Fruit fly (Drosophila melanogaster) whole organism, wandering third instar larva: ENCODE measurements around the gene Cpr76Bc.

Experiments
- CrebA ChIP-seq: fragments of 200-800 bp; sonication (Bioruptor generic); optimal IDR thresholded peaks from 2 replicates; lab custom pipeline; 2016; ENCODE audit warnings: missing biosample characterization, mild to moderate bottlenecking, missing genetic modification characterization, borderline replicate concordance
- Dfd ChIP-seq: fragments of >200 bp; optimal IDR thresholded peaks from 2 replicates; lab custom pipeline; 2017; ENCODE audit warnings: missing biosample characterization, missing genetic modification characterization
- Dif ChIP-seq: fragments of 200-275, 200-300 bp; sonication (Bioruptor generic); optimal IDR thresholded peaks from 2 replicates; lab custom pipeline; 2018; ENCODE audit warnings: missing biosample characterization, missing genetic modification characterization; ENCODE audit not compliant: partially characterized antibody
- HLH106 ChIP-seq: fragments of 200-800 bp; optimal IDR thresholded peaks from 3 replicates; lab custom pipeline; 2019; ENCODE audit warnings: missing biosample characterization, mild to moderate bottlenecking, missing genetic modification characterization, moderate library complexity
- Hnf4 ChIP-seq: fragments of 200-800 bp; sonication (Bioruptor generic); optimal IDR thresholded peaks from 2 replicates; lab custom pipeline; 2016; ENCODE audit warnings: missing biosample characterization, mild to moderate bottlenecking, missing genetic modification characterization
- Hr78 ChIP-seq: fragments of >200 bp; optimal IDR thresholded peaks from 2 replicates; lab custom pipeline; 2017; ENCODE audit warnings: missing biosample characterization, missing genetic modification characterization
- Hr83 ChIP-seq: fragments of 200-300 bp; sonication (Bioruptor generic); optimal IDR thresholded peaks from 2 replicates; lab custom pipeline; 2016; ENCODE audit warnings: missing biosample characterization, mild to moderate bottlenecking, missing genetic modification characterization, moderate library complexity; ENCODE audit not compliant: poor library complexity, severe bottlenecking
- Jra ChIP-seq: sonication (Bioruptor generic); optimal IDR thresholded peaks from 2 replicates; lab custom pipeline; 2016; ENCODE audit warnings: missing biosample characterization, missing genetic modification characterization
- Mio ChIP-seq: sonication (Bioruptor generic); optimal IDR thresholded peaks from 2 replicates; lab custom pipeline; 2016; ENCODE audit warnings: missing biosample characterization, missing genetic modification characterization
- Myc ChIP-seq: fragments of >200 bp; optimal IDR thresholded peaks from 2 replicates; lab custom pipeline; 2017
- OdsH ChIP-seq: fragments of 200-800 bp; sonication (Bioruptor generic); optimal IDR thresholded peaks from 2 replicates; lab custom pipeline; 2016; ENCODE audit warnings: missing biosample characterization, mild to moderate bottlenecking, missing genetic modification characterization
- Rel ChIP-seq, 2 experiments: fragments of 200-800 bp; sonication (Bioruptor generic) in 1 of 2; optimal IDR thresholded peaks; 2 replicates in 1 of 2; 3 replicates in 1 of 2; lab custom pipeline; 2016 to 2019; ENCODE audit warnings: mild to moderate bottlenecking in 2 of 2, missing biosample characterization in 2 of 2, missing genetic modification characterization in 2 of 2, moderate library complexity in 1 of 2
- Sp1 ChIP-seq: fragments of 200-800 bp; sonication (Bioruptor generic); optimal IDR thresholded peaks from 3 replicates; lab custom pipeline; 2019; ENCODE audit warnings: missing biosample characterization, mild to moderate bottlenecking, missing genetic modification characterization, moderate library complexity
- Vsx2 ChIP-seq: fragments of 200-300, 225-300 bp; sonication (Bioruptor generic); optimal IDR thresholded peaks from 2 replicates; lab custom pipeline; 2018; ENCODE audit warnings: missing biosample characterization, missing genetic modification characterization; ENCODE audit not compliant: partially characterized antibody
- br ChIP-seq: fragments of 200-800 bp; sonication (Bioruptor generic); optimal IDR thresholded peaks from 2 replicates; lab custom pipeline; 2016; ENCODE audit warnings: missing biosample characterization, missing genetic modification characterization
- brk ChIP-seq: fragments of 200-800 bp; sonication (Bioruptor generic); optimal IDR thresholded peaks from 2 replicates; lab custom pipeline; 2016; ENCODE audit warnings: missing biosample characterization, mild to moderate bottlenecking, missing genetic modification characterization
- dl ChIP-seq, 2 experiments: fragments of 175-275, 200-275 bp in 1 of 2; fragments of 200-275 bp in 1 of 2; sonication (Bioruptor generic); optimal IDR thresholded peaks; lab custom pipeline; 2018; ENCODE audit warnings: mild to moderate bottlenecking in 2 of 2, missing biosample characterization in 2 of 2, missing genetic modification characterization in 2 of 2, moderate library complexity in 2 of 2; ENCODE audit not compliant: partially characterized antibody in 2 of 2, insufficient read depth in 1 of 2
- dmrt93B ChIP-seq: fragments of 200-800 bp; sonication (Bioruptor generic); optimal IDR thresholded peaks from 2 replicates; lab custom pipeline; 2018; ENCODE audit warnings: missing biosample characterization, mild to moderate bottlenecking, missing genetic modification characterization
- dsf ChIP-seq: sonication (Bioruptor generic); optimal IDR thresholded peaks from 2 replicates; lab custom pipeline; 2016; ENCODE audit warnings: missing biosample characterization, missing genetic modification characterization, borderline replicate concordance
- ey ChIP-seq: fragments of 200-800 bp; sonication (Bioruptor generic); optimal IDR thresholded peaks from 2 replicates; lab custom pipeline; 2016; ENCODE audit warnings: missing biosample characterization, missing genetic modification characterization
- foxo ChIP-seq, 2 experiments: fragments of 200-800 bp; sonication (Bioruptor generic); optimal IDR thresholded peaks; 2 replicates in 1 of 2; 3 replicates in 1 of 2; lab custom pipeline; 2016 to 2017; ENCODE audit warnings: missing biosample characterization in 2 of 2, missing genetic modification characterization in 2 of 2
- h ChIP-seq: fragments of 200-800 bp; sonication (Bioruptor generic); optimal IDR thresholded peaks from 3 replicates; lab custom pipeline; 2016; ENCODE audit warnings: missing biosample characterization, mild to moderate bottlenecking, missing genetic modification characterization
- jim ChIP-seq: fragments of 175-275, 200-325 bp; sonication (Bioruptor generic); optimal IDR thresholded peaks from 2 replicates; lab custom pipeline; 2016; ENCODE audit warnings: missing biosample characterization, mild to moderate bottlenecking, missing genetic modification characterization
- lola ChIP-seq: fragments of >200 bp; optimal IDR thresholded peaks from 2 replicates; lab custom pipeline; 2017; ENCODE audit warnings: missing biosample characterization, missing genetic modification characterization
- rgr ChIP-seq: fragments of 200-800 bp; sonication (Bioruptor generic); optimal IDR thresholded peaks from 3 replicates; lab custom pipeline; 2016; ENCODE audit warnings: missing biosample characterization, mild to moderate bottlenecking, missing genetic modification characterization
- sage ChIP-seq: fragments of 200-800 bp; sonication (Bioruptor generic); optimal IDR thresholded peaks from 2 replicates; lab custom pipeline; 2016; ENCODE audit warnings: missing biosample characterization, mild to moderate bottlenecking, missing genetic modification characterization
- sv ChIP-seq: fragments of 200-800 bp; sonication (Bioruptor generic); optimal IDR thresholded peaks from 3 replicates; lab custom pipeline; 2016; ENCODE audit warnings: missing biosample characterization, missing genetic modification characterization
- tai ChIP-seq: sonication (Bioruptor generic); optimal IDR thresholded peaks from 2 replicates; lab custom pipeline; 2016; ENCODE audit warnings: missing biosample characterization, missing genetic modification characterization
- woc ChIP-seq: sonication (Bioruptor generic); optimal IDR thresholded peaks from 2 replicates; lab custom pipeline; 2016; ENCODE audit warnings: missing biosample characterization, mild to moderate bottlenecking, missing genetic modification characterization

Gene Cpr76Bc

dm6 chr3L:19564905-19565700 is 44.4 kb downstream of the Cpr76Bc start:
- no peak for TF ChIP-seq jim (GFP tag; lab: Kevin White, UChicago)
- TF ChIP-seq br (GFP tag; lab: Kevin White, UChicago): no peak
- no peak for TF ChIP-seq dsf
- TF ChIP-seq Dfd (GFP tag; lab: Kevin White, UChicago): no peak
- no peak for TF ChIP-seq foxo (GFP tag; optimal IDR thresholded peaks at IDR 0.05; lab: Kevin White, UChicago)
- TF ChIP-seq sv: no peak

dm6 chr3L:19566127-19566526 is 45.4 kb downstream of the Cpr76Bc start:
- TF ChIP-seq Mio (GFP tag; lab: Kevin White, UChicago) (no peak), Hr78 (GFP tag; lab: Kevin White, UChicago) (no peak), tai (GFP tag; lab: Kevin White, UChicago) (no peak), sage (GFP tag; lab: Kevin White, UChicago) (no peak), brk (GFP tag; lab: Kevin White, UChicago) (no peak), dmrt93B (GFP tag; lab: Kevin White, UChicago) (no peak), Dfd (GFP tag; lab: Kevin White, UChicago) (no peak), woc (GFP tag; lab: Kevin White, UChicago) (no peak), lola (no peak)

DNA sequence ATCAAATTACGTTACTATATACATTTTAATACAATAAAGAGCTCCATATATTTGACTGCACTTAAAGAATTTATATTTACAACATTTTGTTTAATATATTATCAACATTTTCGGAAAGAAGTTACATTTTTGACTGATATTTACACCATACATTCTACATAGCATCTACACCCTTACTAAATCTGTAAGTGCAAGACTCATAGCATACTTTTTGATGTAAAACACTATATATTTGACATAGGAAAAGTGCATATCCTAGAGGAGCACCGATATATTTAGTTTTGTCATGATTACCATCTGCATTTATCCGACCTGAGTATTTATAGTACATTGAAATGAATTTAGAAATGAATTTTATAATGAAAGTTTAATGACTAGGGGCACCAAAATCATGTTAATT is 48.3 kb downstream of the Cpr76Bc start:
- peak; percentile 42 for TF ChIP-seq Myc
- TF ChIP-seq Hnf4 (GFP tag; lab: Kevin White, UChicago): no peak
- TF ChIP-seq ey (GFP tag; lab: Kevin White, UChicago): no peak
- TF ChIP-seq woc (GFP tag; lab: Kevin White, UChicago): no peak
- no peak for TF ChIP-seq Rel (GFP tag; optimal IDR thresholded peaks at IDR 0.05; lab: Kevin White, UChicago)
- TF ChIP-seq Rel (tag; optimal IDR thresholded peaks at IDR 0.05; lab: Kevin White, UChicago): no peak

dm6 chr3L:19569407-19569806 is 48.7 kb downstream of the Cpr76Bc start:
- TF ChIP-seq Dif (GFP tag; lab: Kevin White, UChicago) (no peak), Hr83 (GFP tag; lab: Kevin White, UChicago) (no peak), OdsH (no peak), CrebA (GFP tag; lab: Kevin White, UChicago) (no peak), Hnf4 (GFP tag; lab: Kevin White, UChicago) (no peak), dmrt93B (GFP tag; lab: Kevin White, UChicago) (no peak), sage (GFP tag; lab: Kevin White, UChicago) (no peak), Sp1 (GFP tag; lab: Kevin White, UChicago) (no peak), h (GFP tag; lab: Kevin White, UChicago) (no peak), dl (GFP tag; optimal IDR thresholded peaks at IDR 0.05; lab: Kevin White, UChicago; ENCODE audit: insufficient read depth in 1 of 2, partially characterized antibody in 2 of 2) (no peak), br (GFP tag; lab: Kevin White, UChicago) (no peak), rgr (GFP tag; lab: Kevin White, UChicago) (no peak), jim (GFP tag; lab: Kevin White, UChicago) (no peak), HLH106 (no peak), tai (GFP tag; lab: Kevin White, UChicago) (no peak), Jra (GFP tag; lab: Kevin White, UChicago) (no peak), Mio (GFP tag; lab: Kevin White, UChicago) (no peak), Rel (GFP tag; optimal IDR thresholded peaks at IDR 0.05; lab: Kevin White, UChicago) (no peak), Rel (tag; optimal IDR thresholded peaks at IDR 0.05; lab: Kevin White, UChicago) (no peak)

dm6 chr3L:19574452-19574851 is 53.7 kb downstream of the Cpr76Bc start:
- TF ChIP-seq Mio (GFP tag; lab: Kevin White, UChicago) (no peak), Vsx2 (GFP tag; lab: Kevin White, UChicago) (no peak), Dfd (GFP tag; lab: Kevin White, UChicago) (peak; percentile 92), sage (GFP tag; lab: Kevin White, UChicago) (no peak)
